Fruit fly (Drosophila melanogaster) whole organism, adult: ENCODE measurements around the gene Antp.

Experiments
- CG11617 ChIP-seq: fragments of 200-800 bp; sonication (Bioruptor generic); optimal IDR thresholded peaks from 2 replicates; lab custom pipeline; 2017; ENCODE audit warnings: mild to moderate bottlenecking, missing biosample characterization, missing genetic modification reagents, missing genetic modification characterization
- CG12768 ChIP-seq: fragments of 200-800 bp; sonication (Bioruptor generic); optimal IDR thresholded peaks from 2 replicates; lab custom pipeline; 2017; ENCODE audit warnings: missing biosample characterization, missing genetic modification characterization, mild to moderate bottlenecking, moderate library complexity, missing genetic modification reagents
- CG14711 ChIP-seq: fragments of 200-800 bp; sonication (Bioruptor generic); optimal IDR thresholded peaks from 2 replicates; lab custom pipeline; 2018; ENCODE audit warnings: missing biosample characterization, mild to moderate bottlenecking, missing genetic modification characterization, moderate library complexity
- CG1620 ChIP-seq: fragments of 200-800 bp; sonication (Bioruptor generic); optimal IDR thresholded peaks from 2 replicates; lab custom pipeline; 2016; ENCODE audit warnings: missing biosample characterization, missing genetic modification characterization
- CG33017 ChIP-seq: fragments of 200-800 bp; sonication (Bioruptor generic); optimal IDR thresholded peaks from 2 replicates; lab custom pipeline; 2018; ENCODE audit warnings: missing biosample characterization, mild to moderate bottlenecking, missing genetic modification characterization, moderate library complexity
- CG5204 ChIP-seq: fragments of 200-800 bp; sonication (Bioruptor generic); optimal IDR thresholded peaks from 2 replicates; lab custom pipeline; 2016; ENCODE audit warnings: missing biosample characterization, missing genetic modification characterization
- CG7045 ChIP-seq: fragments of 200-800 bp; sonication (Bioruptor generic); optimal IDR thresholded peaks from 2 replicates; lab custom pipeline; 2017; ENCODE audit warnings: missing biosample characterization, mild to moderate bottlenecking, missing genetic modification characterization
- CG7101 ChIP-seq: fragments of 200-800 bp; sonication (Bioruptor generic); optimal IDR thresholded peaks from 2 replicates; lab custom pipeline; 2018; ENCODE audit warnings: missing biosample characterization, mild to moderate bottlenecking, missing genetic modification characterization, moderate library complexity
- Clk ChIP-seq: fragments of 200-800 bp; sonication (Bioruptor generic); optimal IDR thresholded peaks from 2 replicates; lab custom pipeline; 2017; ENCODE audit warnings: missing biosample characterization, missing genetic modification characterization
- Crg-1 ChIP-seq: fragments of 200-800 bp; sonication (Bioruptor generic); optimal IDR thresholded peaks from 2 replicates; lab custom pipeline; 2016; ENCODE audit warnings: missing biosample characterization, missing genetic modification characterization
- Hr96 ChIP-seq: fragments of 200-800 bp; sonication (Bioruptor generic); optimal IDR thresholded peaks from 2 replicates; lab custom pipeline; 2016; ENCODE audit warnings: missing biosample characterization, missing genetic modification characterization
- Mnt ChIP-seq: fragments of 200-800 bp; sonication (Bioruptor generic); optimal IDR thresholded peaks from 2 replicates; lab custom pipeline; 2016; ENCODE audit warnings: missing biosample characterization, mild to moderate bottlenecking, missing genetic modification characterization
- bab1 ChIP-seq: fragments of 200-800 bp; sonication (Bioruptor generic); optimal IDR thresholded peaks from 3 replicates; lab custom pipeline; 2019; ENCODE audit warnings: missing biosample characterization, mild to moderate bottlenecking, missing genetic modification characterization, moderate library complexity
- cic ChIP-seq: fragments of 200-800 bp; sonication (Bioruptor generic); optimal IDR thresholded peaks from 2 replicates; lab custom pipeline; 2017; ENCODE audit warnings: missing biosample characterization, mild to moderate bottlenecking, missing genetic modification characterization, moderate library complexity
- cnc ChIP-seq, 2 experiments: fragments of >200 bp; optimal IDR thresholded peaks; 2 replicates each; lab custom pipeline; 2017
- kay ChIP-seq: fragments of 200-800 bp; sonication (Bioruptor generic); peaks from one replicate; lab custom pipeline; 2016; ENCODE audit warnings: missing biosample characterization, missing genetic modification characterization, borderline replicate concordance
- ovo ChIP-seq: fragments of 200-800 bp; sonication (Bioruptor generic); optimal IDR thresholded peaks from 2 replicates; lab custom pipeline; 2016; ENCODE audit warnings: missing biosample characterization, missing genetic modification characterization
- pad ChIP-seq: fragments of 200-800 bp; sonication (Bioruptor generic); optimal IDR thresholded peaks from 3 replicates; lab custom pipeline; 2017; ENCODE audit warnings: missing biosample characterization, missing genetic modification characterization, mild to moderate bottlenecking, moderate library complexity, missing genetic modification reagents
- tj ChIP-seq: fragments of 200-800 bp; sonication (Bioruptor generic); optimal IDR thresholded peaks from 3 replicates; lab custom pipeline; 2017; ENCODE audit warnings: missing biosample characterization, mild to moderate bottlenecking, missing genetic modification characterization, moderate library complexity
- toe ChIP-seq: fragments of 200-800 bp; sonication (Bioruptor generic); optimal IDR thresholded peaks from 2 replicates; lab custom pipeline; 2016; ENCODE audit warnings: missing biosample characterization, missing genetic modification characterization

The Antp gene

dm6 chr3R:6970531-6970930 lies 28.5 kb downstream of the Antp start:
- TF ChIP-seq toe (GFP tag; lab: Kevin White, UChicago) (no peak), CG11617 (GFP tag; lab: Kevin White, UChicago) (no peak), Clk (GFP tag; lab: Kevin White, UChicago) (no peak), cic (GFP tag; lab: Kevin White, UChicago) (no peak), Hr96 (GFP tag; lab: Kevin White, UChicago) (no peak), Mnt (no peak), CG1620 (GFP tag; lab: Kevin White, UChicago) (no peak), cnc (optimal IDR thresholded peaks at IDR 0.05; lab: Kevin White, UChicago) (no peak), ovo (GFP tag; lab: Kevin White, UChicago) (no peak), CG33017 (tag; lab: Kevin White, UChicago) (no peak), CG7045 (GFP tag; lab: Kevin White, UChicago) (no peak), CG12768 (GFP tag; lab: Kevin White, UChicago) (no peak), pad (no peak), tj (GFP tag; lab: Kevin White, UChicago) (no peak)

dm6 chr3R:6969926-6970325 lies 29.1 kb downstream of the Antp start:
- TF ChIP-seq CG7101 (tag; lab: Kevin White, UChicago): no peak
- no peak for TF ChIP-seq toe (GFP tag; lab: Kevin White, UChicago)
- no peak for TF ChIP-seq CG5204 (GFP tag; lab: Kevin White, UChicago)
- no peak for TF ChIP-seq bab1 (GFP tag; lab: Kevin White, UChicago)
- no peak for TF ChIP-seq kay
- no peak for TF ChIP-seq ovo (GFP tag; lab: Kevin White, UChicago)
- TF ChIP-seq CG14711 (tag; lab: Kevin White, UChicago): no peak

dm6 chr3R:6968427-6968826 lies 30.6 kb downstream of the Antp start:
- no peak for TF ChIP-seq tj (GFP tag; lab: Kevin White, UChicago)

dm6 chr3R:6966557-6967093 lies 32.4 kb downstream of the Antp start:
- no peak for TF ChIP-seq toe (GFP tag; lab: Kevin White, UChicago)
- TF ChIP-seq kay: no peak
- TF ChIP-seq Crg-1 (GFP tag; lab: Kevin White, UChicago): no peak
- TF ChIP-seq CG11617 (GFP tag; lab: Kevin White, UChicago): no peak
- no peak for TF ChIP-seq CG14711 (tag; lab: Kevin White, UChicago)
- no peak for TF ChIP-seq CG12768 (GFP tag; lab: Kevin White, UChicago)
- TF ChIP-seq Clk (GFP tag; lab: Kevin White, UChicago): no peak
- TF ChIP-seq CG7045 (GFP tag; lab: Kevin White, UChicago): no peak
- no peak for TF ChIP-seq tj (GFP tag; lab: Kevin White, UChicago)
- no peak for TF ChIP-seq cic (GFP tag; lab: Kevin White, UChicago)
- TF ChIP-seq bab1 (GFP tag; lab: Kevin White, UChicago): no peak
- no peak for TF ChIP-seq CG33017 (tag; lab: Kevin White, UChicago)
- no peak for TF ChIP-seq Mnt
- TF ChIP-seq CG7101 (tag; lab: Kevin White, UChicago): no peak
- no peak for TF ChIP-seq cnc (optimal IDR thresholded peaks at IDR 0.05; lab: Kevin White, UChicago)
- no peak for TF ChIP-seq CG5204 (GFP tag; lab: Kevin White, UChicago)
- no peak for TF ChIP-seq ovo (GFP tag; lab: Kevin White, UChicago)

- TF ChIP-seq CG7101 (tag; lab: Kevin White, UChicago) (no peak), pad (no peak), Clk (GFP tag; lab: Kevin White, UChicago) (no peak), tj (GFP tag; lab: Kevin White, UChicago) (no peak), ovo (GFP tag; lab: Kevin White, UChicago) (no peak), Mnt (no peak)
Measured at dm6 chr3R:6963085-6963484, 35.9 kb downstream of the Antp start.

- TF ChIP-seq CG5204 (GFP tag; lab: Kevin White, UChicago) (no peak), CG33017 (tag; lab: Kevin White, UChicago) (no peak), Clk (GFP tag; lab: Kevin White, UChicago) (no peak), cnc (optimal IDR thresholded peaks at IDR 0.05; lab: Kevin White, UChicago) (no peak), CG12768 (GFP tag; lab: Kevin White, UChicago) (no peak), Mnt (no peak), Crg-1 (GFP tag; lab: Kevin White, UChicago) (no peak), tj (GFP tag; lab: Kevin White, UChicago) (no peak), pad (no peak), cic (GFP tag; lab: Kevin White, UChicago) (no peak), CG11617 (GFP tag; lab: Kevin White, UChicago) (no peak), Hr96 (GFP tag; lab: Kevin White, UChicago) (no peak), CG14711 (tag; lab: Kevin White, UChicago) (no peak)
Measured at dm6 chr3R:6960777-6961176, 38.3 kb downstream of the Antp start.

DNA sequence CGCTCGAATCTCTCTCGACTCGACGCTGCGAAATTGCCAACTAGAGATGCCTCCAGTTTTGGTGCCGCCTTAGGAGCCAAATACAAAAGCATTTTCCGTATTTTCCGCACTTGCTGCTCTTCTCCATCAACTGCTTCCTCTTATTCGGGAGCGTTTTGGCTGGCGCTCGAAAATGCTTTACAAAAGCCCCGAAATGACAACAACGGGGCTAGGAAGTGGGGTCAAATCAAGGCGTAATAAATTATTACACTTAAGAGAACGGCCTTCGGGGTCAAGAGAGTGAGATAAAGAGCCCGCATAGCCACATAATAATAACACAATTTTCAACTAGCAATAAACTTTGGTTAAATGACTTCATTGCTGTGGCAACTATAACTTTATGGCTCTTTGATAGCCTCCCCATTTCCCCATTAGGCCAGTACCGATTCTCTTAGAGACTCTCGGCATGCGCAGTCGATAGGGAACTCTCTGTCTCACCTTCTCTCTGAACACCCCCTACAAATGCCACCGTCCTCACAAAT lies 40.6 kb downstream of the Antp start, which contains the start of gene CG46458:
Gene CG46458, minus strand, starts transcription at position 51 of the 521 bp plus-strand sequence.
- TF ChIP-seq CG7045 (GFP tag; lab: Kevin White, UChicago): no peak
